Fruit fly (Drosophila melanogaster) whole organism, pupa: ENCODE results near the gene RpS25.

ENCODE experiments used
- CG10348 ChIP-seq: fragments of 200-800 bp; sonication (Bioruptor generic); IDR thresholded peaks from 2 replicates; pipeline ENCODE4 v1.3.6; 2022; ENCODE audit warnings: missing biosample characterization, missing genetic modification characterization
- CG12605 ChIP-seq: fragments of 200-800 bp; sonication (Bioruptor generic); IDR thresholded peaks from 2 replicates; pipeline ENCODE4 v1.3.6; 2022; ENCODE audit warnings: missing biosample characterization, missing genetic modification characterization
- CG13204 ChIP-seq: fragments of 200-800 bp; sonication (Bioruptor generic); optimal IDR thresholded peaks from 2 replicates; lab custom pipeline; 2018; ENCODE audit warnings: missing biosample characterization, mild to moderate bottlenecking, missing genetic modification characterization, moderate library complexity
- CG14655 ChIP-seq: fragments of 200-800 bp; sonication (Bioruptor generic); optimal IDR thresholded peaks from 3 replicates; lab custom pipeline; 2017; ENCODE audit warnings: mild to moderate bottlenecking, missing biosample characterization, missing genetic modification reagents, missing genetic modification characterization
- CG15710 ChIP-seq: fragments of 200-800 bp; sonication (Bioruptor generic); optimal IDR thresholded peaks from 2 replicates; lab custom pipeline; 2018; ENCODE audit warnings: missing biosample characterization, mild to moderate bottlenecking, missing genetic modification characterization, moderate library complexity
- CG17806 ChIP-seq: fragments of 200-800 bp; sonication (Bioruptor generic); optimal IDR thresholded peaks from 2 replicates; lab custom pipeline; 2018; ENCODE audit warnings: missing biosample characterization, mild to moderate bottlenecking, missing genetic modification characterization, moderate library complexity
- CG32121 ChIP-seq: fragments of 200-800 bp; sonication (Bioruptor generic); IDR thresholded peaks from 2 replicates; pipeline ENCODE4 v1.3.6; 2022; ENCODE audit warnings: missing biosample characterization, missing genetic modification characterization
- CG34367 ChIP-seq: fragments of 200-800 bp; sonication (Bioruptor generic); optimal IDR thresholded peaks from 2 replicates; lab custom pipeline; 2018; ENCODE audit warnings: missing biosample characterization, mild to moderate bottlenecking, missing genetic modification characterization
- CG4496 ChIP-seq: fragments of 200-800 bp; sonication (Bioruptor generic); IDR thresholded peaks from 3 replicates; pipeline ENCODE4 v1.3.6; 2022; ENCODE audit warnings: missing biosample characterization, missing genetic modification characterization
- CG8159 ChIP-seq: fragments of 200-800 bp; sonication (Bioruptor generic); optimal IDR thresholded peaks from 3 replicates; lab custom pipeline; 2018; ENCODE audit warnings: missing biosample characterization, mild to moderate bottlenecking, missing genetic modification characterization, moderate library complexity
- CG8301 ChIP-seq: fragments of 200-800 bp; sonication (Bioruptor generic); optimal IDR thresholded peaks from 2 replicates; lab custom pipeline; 2018; ENCODE audit warnings: missing biosample characterization, mild to moderate bottlenecking, missing genetic modification characterization
- CG9948 ChIP-seq: fragments of 200-800 bp; sonication (Bioruptor generic); optimal IDR thresholded peaks from 2 replicates; lab custom pipeline; 2018; ENCODE audit warnings: missing biosample characterization, mild to moderate bottlenecking, missing genetic modification characterization, moderate library complexity
- D1 ChIP-seq: fragments of 200-800 bp; sonication (Bioruptor generic); optimal IDR thresholded peaks from 2 replicates; lab custom pipeline; 2018; ENCODE audit warnings: missing biosample characterization, mild to moderate bottlenecking, missing genetic modification characterization, moderate library complexity
- EcR ChIP-seq: fragments of 200-800 bp; sonication (Bioruptor generic); optimal IDR thresholded peaks from 3 replicates; lab custom pipeline; 2019; ENCODE audit warnings: missing biosample characterization, missing genetic modification characterization, mild to moderate bottlenecking, moderate library complexity, missing genetic modification reagents
- Ets98B ChIP-seq: fragments of 200-800 bp; sonication (Bioruptor generic); IDR thresholded peaks from 2 replicates; pipeline ENCODE4 v1.3.6; 2022; ENCODE audit warnings: missing biosample characterization, missing genetic modification characterization
- Pif1A ChIP-seq: fragments of 200-800 bp; sonication (Bioruptor generic); optimal IDR thresholded peaks from 3 replicates; lab custom pipeline; 2016; ENCODE audit warnings: missing biosample characterization, missing genetic modification characterization
- Pif1B ChIP-seq: fragments of 200-800 bp; sonication (Bioruptor generic); optimal IDR thresholded peaks from 3 replicates; lab custom pipeline; 2016; ENCODE audit warnings: missing biosample characterization, missing genetic modification characterization
- Snoo ChIP-seq: fragments of 200-800 bp; sonication (Bioruptor generic); optimal IDR thresholded peaks from 3 replicates; lab custom pipeline; 2017; ENCODE audit warnings: missing biosample characterization, mild to moderate bottlenecking, missing genetic modification characterization, inconsistent platforms
- fd96Ca ChIP-seq: fragments of 200-800 bp; sonication (Bioruptor generic); IDR thresholded peaks from 3 replicates; pipeline ENCODE4 v1.3.6; 2022; ENCODE audit warnings: missing biosample characterization, missing genetic modification characterization
- gl ChIP-seq: fragments of 200-800 bp; sonication (Bioruptor generic); optimal IDR thresholded peaks from 2 replicates; lab custom pipeline; 2018; ENCODE audit warnings: missing biosample characterization, mild to moderate bottlenecking, missing genetic modification characterization
- rn ChIP-seq: fragments of 200-800 bp; sonication (Bioruptor generic); IDR thresholded peaks from 2 replicates; pipeline ENCODE4 v1.3.6; 2022; ENCODE audit warnings: missing biosample characterization, missing genetic modification characterization

The RpS25 gene

DNA sequence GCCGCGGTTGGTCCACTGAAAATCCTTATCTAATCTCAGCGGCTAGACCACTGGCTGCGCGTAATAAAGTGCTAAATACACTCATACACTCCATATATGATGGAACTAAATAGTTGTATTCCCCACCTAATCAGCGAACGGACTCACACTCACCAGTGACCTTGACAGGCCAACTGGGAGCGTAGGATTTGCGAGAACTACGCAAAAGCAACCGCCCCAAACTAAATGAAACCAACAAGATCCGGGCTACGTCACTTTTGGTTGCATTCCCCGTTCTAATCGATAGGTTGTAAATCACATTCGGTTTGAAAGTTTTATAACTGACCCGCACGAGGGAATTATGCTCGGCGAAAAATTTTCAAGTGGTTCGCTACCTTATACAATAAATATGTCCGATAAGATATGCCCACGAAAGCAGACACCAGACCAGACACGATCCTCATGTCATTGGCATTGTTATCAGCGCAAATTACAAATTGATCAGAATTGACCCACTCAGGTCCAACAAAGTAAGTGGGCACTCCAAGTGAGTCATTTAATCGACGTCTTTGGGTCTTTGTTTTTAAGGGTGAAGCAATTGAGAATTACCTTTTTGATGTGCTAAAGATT is 16.8 kb downstream of the RpS25 start:
- TF ChIP-seq CG13204 (no peak), Pif1A (GFP tag; lab: Kevin White, UChicago) (no peak), D1 (tag; lab: Kevin White, UChicago) (no peak), Snoo (tag; lab: Kevin White, UChicago) (peak; percentile 29), Ets98B (no peak), CG14655 (GFP tag; lab: Kevin White, UChicago) (no peak)

DNA sequence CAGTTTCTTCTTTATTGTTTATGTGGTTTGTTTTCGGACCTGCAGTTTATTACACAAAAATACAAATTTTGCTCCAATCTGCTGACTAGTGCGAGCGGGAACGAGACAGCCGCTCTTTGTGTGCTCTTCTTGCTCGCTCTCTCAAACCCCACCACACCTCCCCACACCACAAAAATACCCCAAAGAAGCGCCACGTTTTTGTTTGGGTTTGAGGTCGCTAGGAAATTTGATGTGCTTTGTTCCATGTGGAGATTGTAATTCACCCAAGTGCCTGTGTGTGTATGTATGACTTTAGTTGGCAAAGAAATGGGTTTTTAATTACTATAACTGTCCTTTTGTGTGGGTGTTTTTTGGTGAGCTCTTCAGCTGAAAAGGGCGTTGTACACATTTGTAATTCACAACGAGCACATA is 18.0 kb downstream of the RpS25 start:
- TF ChIP-seq CG12605, result 0 out of 2 replicates have a peak, but pooled peaks have one; percentile 35
- 0 out of 2 replicates have a peak, but pooled peaks have one; percentile 14 for TF ChIP-seq CG32121
- peak; percentile 47; the same call in 1 of the 3 replicates for TF ChIP-seq fd96Ca (GFP tag; lab: Robert Waterston, UW)
- TF ChIP-seq gl (tag; lab: Kevin White, UChicago), result no peak
- no peak for TF ChIP-seq CG34367 (tag; lab: Kevin White, UChicago)
- 0 out of 3 replicates have a peak, but pooled peaks have one; percentile 11 for TF ChIP-seq CG4496 (GFP tag; lab: Robert Waterston, UW)

- TF ChIP-seq gl (tag; lab: Kevin White, UChicago) (no peak), fd96Ca (GFP tag; lab: Robert Waterston, UW) (peak; percentile 93)
Observed at dm6 chr3R:11197389-11197716, 18.7 kb downstream of the RpS25 start, which contains the start of gene cu. cu (plus strand) TSS chr3R:11197592.

DNA sequence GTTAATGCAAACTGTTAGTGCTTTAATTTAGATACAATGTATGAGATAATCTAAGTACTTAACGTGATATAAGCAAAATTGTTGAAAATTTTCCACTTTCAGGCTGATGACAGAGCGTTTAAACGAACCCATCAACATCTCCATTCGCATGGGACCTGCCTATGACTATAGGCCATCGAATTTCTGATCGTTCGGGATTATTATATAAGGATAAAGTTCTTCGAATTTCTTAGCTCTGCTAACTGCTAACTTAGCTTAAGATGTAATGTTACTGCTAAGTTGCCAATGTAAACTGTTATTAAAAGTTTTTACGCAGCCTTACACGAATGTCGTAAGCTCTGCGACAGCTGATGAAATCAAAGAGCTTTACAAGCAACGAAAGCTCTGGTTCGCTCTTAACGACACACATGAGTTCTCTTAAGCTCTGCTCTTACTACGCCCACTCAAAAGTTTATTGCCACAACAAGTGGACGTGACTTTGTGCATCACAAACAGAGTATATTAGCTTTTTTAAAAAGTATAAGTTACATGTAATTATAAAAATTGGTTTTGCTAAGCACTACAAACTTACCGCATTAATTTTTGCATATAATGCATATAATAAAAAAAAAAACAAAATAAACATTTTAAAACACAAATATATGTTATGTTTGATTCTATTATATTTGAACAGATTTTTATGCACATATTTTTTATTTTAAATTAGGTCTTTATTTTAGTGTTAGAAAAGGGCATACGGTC is 19.3 kb downstream of the RpS25 start:
- TF ChIP-seq Pif1A (GFP tag; lab: Kevin White, UChicago) (peak; percentile 44), CG17806 (tag; lab: Kevin White, UChicago) (peak; percentile 98), CG12605 (peak; percentile 94), CG4496 (GFP tag; lab: Robert Waterston, UW) (peak; percentile 97), CG9948 (peak; percentile 100), gl (tag; lab: Kevin White, UChicago) (peak; percentile 89), fd96Ca (GFP tag; lab: Robert Waterston, UW) (no peak), CG14655 (GFP tag; lab: Kevin White, UChicago) (peak; percentile 100), Pif1B (GFP tag; lab: Kevin White, UChicago) (peak; percentile 93), CG8159 (tag; lab: Kevin White, UChicago) (peak; percentile 99), CG15710 (tag; lab: Kevin White, UChicago) (peak; percentile 99), D1 (tag; lab: Kevin White, UChicago) (peak; percentile 99), CG8301 (peak; percentile 99), CG13204 (peak; percentile 86), Ets98B (peak; percentile 95), Snoo (tag; lab: Kevin White, UChicago) (peak; percentile 99), CG10348 (GFP tag; lab: Robert Waterston, UW) (peak; percentile 97), rn (GFP tag; lab: Robert Waterston, UW) (peak; percentile 97), CG34367 (tag; lab: Kevin White, UChicago) (peak; percentile 96), EcR (GFP tag; lab: Kevin White, UChicago) (peak; percentile 97), CG32121 (peak; percentile 99)

- TF ChIP-seq CG8159 (tag; lab: Kevin White, UChicago) (no peak), CG12605 (no peak)
- TF ChIP-seq, all 21 proteins: peak for 0
Observed at dm6 chr3R:11195792-11196191, 20.3 kb downstream of the RpS25 start, which contains the start of gene CG18577. CG18577 (plus strand) TSS chr3R:11196092.

- no peak for TF ChIP-seq CG8159 (tag; lab: Kevin White, UChicago)
- no peak for TF ChIP-seq CG17806 (tag; lab: Kevin White, UChicago)
- no peak for TF ChIP-seq CG34367 (tag; lab: Kevin White, UChicago)
Observed at dm6 chr3R:11178300-11178699, 37.8 kb downstream of the RpS25 start.

dm6 chr3R:11177579-11177978 is 38.5 kb downstream of the RpS25 start:
- TF ChIP-seq CG34367 (tag; lab: Kevin White, UChicago), result no peak
- TF ChIP-seq CG17806 (tag; lab: Kevin White, UChicago), result no peak
- TF ChIP-seq fd96Ca (GFP tag; lab: Robert Waterston, UW), result no peak
- no peak for TF ChIP-seq CG8301
- no peak for TF ChIP-seq Pif1A (GFP tag; lab: Kevin White, UChicago)
- no peak for TF ChIP-seq Snoo (tag; lab: Kevin White, UChicago)
- TF ChIP-seq D1 (tag; lab: Kevin White, UChicago), result no peak
- no peak for TF ChIP-seq CG32121
- no peak for TF ChIP-seq CG14655 (GFP tag; lab: Kevin White, UChicago)
- no peak for TF ChIP-seq CG8159 (tag; lab: Kevin White, UChicago)
- no peak for TF ChIP-seq CG9948
- TF ChIP-seq CG12605, result no peak
- TF ChIP-seq CG4496 (GFP tag; lab: Robert Waterston, UW), result no peak
- no peak for TF ChIP-seq Ets98B
- no peak for TF ChIP-seq CG15710 (tag; lab: Kevin White, UChicago)
- TF ChIP-seq rn (GFP tag; lab: Robert Waterston, UW), result no peak
- TF ChIP-seq EcR (GFP tag; lab: Kevin White, UChicago), result no peak
- no peak for TF ChIP-seq gl (tag; lab: Kevin White, UChicago)
- TF ChIP-seq Pif1B (GFP tag; lab: Kevin White, UChicago), result no peak
